Worm (Caenorhabditis elegans) whole organism, L2 larva: ENCODE data around the gene srw-22.
"Not testable (repeated sequence)": the region's sequence is repeated elsewhere in the genome, so short reads cannot be mapped to it uniquely, and the experiment has no call there.

Source experiments
- C34F6.9 ChIP-seq: fragments of 150-350 bp; optimal IDR thresholded peaks from 2 replicates; lab custom pipeline; 2014; ENCODE audit warnings: missing biosample characterization, missing genetic modification characterization
- F13H6.1 ChIP-seq: sonication (generic microtip); optimal IDR thresholded peaks from 2 replicates; lab custom pipeline; 2016; ENCODE audit warnings: missing genetic modification characterization, missing compliant biosample characterization
- R02D3.7 ChIP-seq: fragments of 150-350 bp; optimal IDR thresholded peaks from 2 replicates; lab custom pipeline; 2014; ENCODE audit warnings: missing biosample characterization, missing genetic modification characterization
- Y55F3AM.14 ChIP-seq: fragments of 200-800 bp; sonication (Bioruptor generic); optimal IDR thresholded peaks from 2 replicates; lab custom pipeline; 2018; ENCODE audit warnings: mild to moderate bottlenecking, missing genetic modification characterization, missing compliant biosample characterization
- alr-1 ChIP-seq: fragments of 150-350 bp; optimal IDR thresholded peaks from 2 replicates; lab custom pipeline; 2014; ENCODE audit warnings: missing biosample characterization, missing genetic modification characterization
- aly-2 ChIP-seq: fragments of 150-350 bp; optimal IDR thresholded peaks from 2 replicates; lab custom pipeline; 2014; ENCODE audit warnings: missing biosample characterization, missing genetic modification characterization
- ama-1 ChIP-seq: fragments of 150-350 bp; optimal IDR thresholded peaks from 2 replicates; lab custom pipeline; 2018; ENCODE audit warnings: inconsistent platforms
- blmp-1 ChIP-seq: sonication (generic microtip); optimal IDR thresholded peaks from 2 replicates; lab custom pipeline; 2017; ENCODE audit warnings: missing genetic modification characterization, mild to moderate bottlenecking, missing compliant biosample characterization, antibody characterized with exemption, moderate library complexity; ENCODE audit not compliant: insufficient read depth
- ceh-16 ChIP-seq: fragments of 150-350 bp; optimal IDR thresholded peaks from 2 replicates; lab custom pipeline; 2014; ENCODE audit warnings: missing biosample characterization, missing genetic modification characterization
- ceh-82 ChIP-seq: fragments of 150-350 bp; optimal IDR thresholded peaks from 2 replicates; lab custom pipeline; 2014; ENCODE audit warnings: missing biosample characterization, missing genetic modification characterization
- crh-2 ChIP-seq: sonication (generic microtip); optimal IDR thresholded peaks from 2 replicates; lab custom pipeline; 2017; ENCODE audit warnings: missing biosample characterization, missing genetic modification characterization
- dmd-4 ChIP-seq: sonication (generic microtip); optimal IDR thresholded peaks from 2 replicates; lab custom pipeline; 2017; ENCODE audit warnings: missing biosample characterization, missing genetic modification characterization
- egl-27 ChIP-seq: sonication (generic microtip); optimal IDR thresholded peaks from 3 replicates; lab custom pipeline; 2017; ENCODE audit warnings: missing biosample characterization, missing genetic modification reagents, missing genetic modification characterization
- elt-1 ChIP-seq: fragments of 150-350 bp; optimal IDR thresholded peaks from 2 replicates; lab custom pipeline; 2014; ENCODE audit warnings: missing biosample characterization, missing genetic modification characterization
- elt-3 ChIP-seq: sonication (generic microtip); optimal IDR thresholded peaks from 2 replicates; lab custom pipeline; 2017; ENCODE audit warnings: missing biosample characterization, missing genetic modification characterization
- gmeb-1 ChIP-seq: fragments of 150-350 bp; optimal IDR thresholded peaks from 2 replicates; lab custom pipeline; 2014; ENCODE audit warnings: missing biosample characterization, missing genetic modification characterization
- lin-13 ChIP-seq: fragments of 150-350 bp; optimal IDR thresholded peaks from 2 replicates; lab custom pipeline; 2014; ENCODE audit warnings: missing biosample characterization, missing genetic modification reagents, missing genetic modification characterization
- lsy-2 ChIP-seq, 2 experiments: fragments of 150-350 bp in 1 of 2; sonication (generic microtip) in 1 of 2; optimal IDR thresholded peaks; 2 replicates each; lab custom pipeline; 2014 to 2017; ENCODE audit warnings: missing biosample characterization in 2 of 2, missing genetic modification characterization in 2 of 2
- mbf-1 ChIP-seq: sonication (generic microtip); optimal IDR thresholded peaks from 2 replicates; lab custom pipeline; 2017; ENCODE audit warnings: missing biosample characterization, missing genetic modification characterization
- mdl-1 ChIP-seq, 2 experiments: fragments of 150-350 bp in 1 of 2; sonication (generic microtip) in 1 of 2; optimal IDR thresholded peaks; 2 replicates each; lab custom pipeline; 2017; ENCODE audit warnings: missing biosample characterization in 2 of 2, missing genetic modification characterization in 2 of 2
- nhr-10 ChIP-seq: sonication (generic microtip); optimal IDR thresholded peaks from 2 replicates; lab custom pipeline; 2017; ENCODE audit warnings: missing biosample characterization, missing genetic modification characterization
- nhr-11 ChIP-seq: fragments of 150-350 bp; optimal IDR thresholded peaks from 2 replicates; lab custom pipeline; 2014; ENCODE audit warnings: missing biosample characterization, missing genetic modification characterization
- nhr-12 ChIP-seq: fragments of 150-350 bp; optimal IDR thresholded peaks from 2 replicates; lab custom pipeline; 2014; ENCODE audit warnings: missing biosample characterization, missing genetic modification characterization
- nhr-129 ChIP-seq: fragments of 150-350 bp; optimal IDR thresholded peaks from 2 replicates; lab custom pipeline; 2014; ENCODE audit warnings: missing biosample characterization, missing genetic modification characterization
- nhr-21 ChIP-seq: fragments of 150-350 bp; optimal IDR thresholded peaks from 2 replicates; lab custom pipeline; 2014; ENCODE audit warnings: missing biosample characterization, missing genetic modification characterization
- nhr-23 ChIP-seq: fragments of 150-350 bp; optimal IDR thresholded peaks from 2 replicates; lab custom pipeline; 2014; ENCODE audit warnings: missing biosample characterization, missing genetic modification reagents, missing genetic modification characterization
- nhr-237 ChIP-seq: fragments of 150-350 bp; optimal IDR thresholded peaks from 2 replicates; lab custom pipeline; 2014; ENCODE audit warnings: missing biosample characterization, missing genetic modification characterization
- nhr-25 ChIP-seq: fragments of 150-350 bp; sonication (generic microtip); optimal IDR thresholded peaks from 3 replicates; lab custom pipeline; 2014; ENCODE audit warnings: missing biosample characterization, missing genetic modification characterization
- nhr-6 ChIP-seq: fragments of 150-350 bp; optimal IDR thresholded peaks from 2 replicates; lab custom pipeline; 2014; ENCODE audit warnings: missing biosample characterization, missing genetic modification characterization
- skn-1 ChIP-seq: sonication (generic microtip); optimal IDR thresholded peaks from 2 replicates; lab custom pipeline; 2017; ENCODE audit warnings: missing biosample characterization, missing genetic modification characterization
- sma-9 ChIP-seq, 2 experiments: fragments of 150-350 bp in 1 of 2; sonication (generic microtip) in 1 of 2; optimal IDR thresholded peaks; 2 replicates each; lab custom pipeline; 2014 to 2016; ENCODE audit warnings: missing genetic modification characterization in 2 of 2, mild to moderate bottlenecking in 1 of 2, missing biosample characterization in 1 of 2, missing compliant biosample characterization in 1 of 2, missing genetic modification reagents in 1 of 2, moderate library complexity in 1 of 2
- unc-55 ChIP-seq: fragments of 150-350 bp; sonication (generic microtip); optimal IDR thresholded peaks from 3 replicates; lab custom pipeline; 2014; ENCODE audit warnings: missing biosample characterization, missing genetic modification reagents, missing genetic modification characterization
- unc-62 ChIP-seq: fragments of 150-350 bp; optimal IDR thresholded peaks from 2 replicates; lab custom pipeline; 2014; ENCODE audit warnings: missing biosample characterization, missing genetic modification reagents, missing genetic modification characterization
- ztf-1 ChIP-seq: fragments of 200-800 bp; sonication (Bioruptor generic); conservative IDR thresholded peaks from 2 replicates; pipeline ENCODE4 v1.3.6; 2022; ENCODE audit warnings: missing genetic modification characterization, missing compliant biosample characterization

Gene srw-22

ce11 chrV:15244456-15244855 lies 23.9 kb upstream of the srw-22 start, which contains the start of gene kin-30:
Gene kin-30, plus strand, starts transcription at chrV:15244756.
- TF ChIP-seq mdl-1 (tag; optimal IDR thresholded peaks at IDR 0.05; lab: Kevin White, UChicago): no peak
- no peak for TF ChIP-seq elt-1 (tag; lab: Kevin White, UChicago)
- TF ChIP-seq mbf-1 (tag; lab: Kevin White, UChicago): no peak
- no peak for TF ChIP-seq aly-2
- TF ChIP-seq crh-2: no peak
- TF ChIP-seq nhr-25 (tag; lab: Kevin White, UChicago): no peak
- no peak for TF ChIP-seq nhr-21 (tag; lab: Kevin White, UChicago)
- no peak for TF ChIP-seq skn-1
- no peak for TF ChIP-seq lsy-2 (tag; optimal IDR thresholded peaks at IDR 0.05; lab: Kevin White, UChicago)
- no peak for TF ChIP-seq egl-27
- no peak for TF ChIP-seq blmp-1 (tag; lab: Kevin White, UChicago)
- no peak for TF ChIP-seq alr-1 (tag; lab: Kevin White, UChicago)
- TF ChIP-seq gmeb-1 (tag; lab: Kevin White, UChicago): no peak
- no peak for TF ChIP-seq ceh-82 (tag; lab: Kevin White, UChicago)
- no peak for TF ChIP-seq nhr-11 (tag; lab: Kevin White, UChicago)
- TF ChIP-seq elt-3 (tag; lab: Kevin White, UChicago): no peak
- TF ChIP-seq sma-9 (GFP tag; optimal IDR thresholded peaks at IDR 0.05; lab: Kevin White, UChicago): no peak
- TF ChIP-seq sma-9 (tag; optimal IDR thresholded peaks at IDR 0.05; lab: Kevin White, UChicago): no peak
- no peak for TF ChIP-seq ceh-16 (tag; lab: Kevin White, UChicago)
- no peak for TF ChIP-seq F13H6.1
- TF ChIP-seq, all 48 proteins: peak for 0

ce11 chrV:15250304-15250703 lies 18.1 kb upstream of the srw-22 start, which contains the start of gene srd-28:
Gene srd-28, plus strand, starts transcription at chrV:15250604.
- not testable (repeated sequence) for TF ChIP-seq nhr-11, elt-3, nhr-23 (tag; lab: Kevin White, UChicago)
- TF ChIP-seq, all 48 proteins: peak for 0; not testable (repeated sequence) for 48

- TF ChIP-seq dmd-4 (tag; lab: Kevin White, UChicago) (no peak), R02D3.7 (tag; lab: Kevin White, UChicago) (no peak), crh-2 (no peak), elt-1 (tag; lab: Kevin White, UChicago) (no peak), lsy-2 (tag; optimal IDR thresholded peaks at IDR 0.05; lab: Kevin White, UChicago) (no peak), skn-1 (no peak), sma-9 (GFP tag; optimal IDR thresholded peaks at IDR 0.05; lab: Kevin White, UChicago) (no peak), sma-9 (tag; optimal IDR thresholded peaks at IDR 0.05; lab: Kevin White, UChicago) (no peak), blmp-1 (tag; lab: Kevin White, UChicago) (no peak), alr-1 (tag; lab: Kevin White, UChicago) (no peak), ama-1 (lab: Kevin White, UChicago) (no peak), nhr-6 (tag; lab: Kevin White, UChicago) (no peak), nhr-11 (tag; lab: Kevin White, UChicago) (no peak), ceh-82 (tag; lab: Kevin White, UChicago) (no peak), ceh-16 (tag; lab: Kevin White, UChicago) (no peak), nhr-237 (no peak), nhr-10 (tag; lab: Kevin White, UChicago) (no peak), nhr-12 (no peak), unc-62 (GFP tag; lab: Kevin White, UChicago) (no peak), Y55F3AM.14 (GFP tag; lab: Kevin White, UChicago) (no peak), C34F6.9 (tag; lab: Kevin White, UChicago) (no peak)
Measured at ce11 chrV:15252082-15252481, 16.3 kb upstream of the srw-22 start, which contains the start of gene srbc-76. Gene srbc-76, plus strand, starts transcription at chrV:15252382.

DNA sequence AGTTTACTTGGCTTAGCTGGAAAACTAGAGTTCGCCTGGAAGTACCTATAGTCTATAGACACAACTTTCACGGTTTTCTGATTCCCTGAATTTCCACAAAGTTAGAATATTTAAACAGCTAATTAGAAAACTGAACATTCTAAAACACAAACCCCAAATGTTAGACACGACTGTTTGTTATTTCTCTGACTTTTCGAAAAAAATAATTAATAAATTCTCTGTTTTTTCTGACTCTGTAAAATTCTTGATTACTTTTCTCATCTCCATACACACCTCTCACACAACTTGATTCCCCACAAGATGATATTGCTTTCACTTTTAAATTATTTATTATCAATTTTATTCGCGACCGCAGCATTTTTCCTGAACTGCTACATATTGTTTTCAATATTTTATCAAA lies 14.9 kb upstream of the srw-22 start, which contains the start of gene srbc-75:
Gene srbc-75, plus strand, starts transcription at position 301 of the 400 bp plus-strand sequence.
- no peak for TF ChIP-seq ama-1 (lab: Kevin White, UChicago)
- no peak for TF ChIP-seq mdl-1 (tag; optimal IDR thresholded peaks at IDR 0.05; lab: Kevin White, UChicago)
- no peak for TF ChIP-seq ztf-1 (GFP tag; lab: Robert Waterston, UW)

DNA sequence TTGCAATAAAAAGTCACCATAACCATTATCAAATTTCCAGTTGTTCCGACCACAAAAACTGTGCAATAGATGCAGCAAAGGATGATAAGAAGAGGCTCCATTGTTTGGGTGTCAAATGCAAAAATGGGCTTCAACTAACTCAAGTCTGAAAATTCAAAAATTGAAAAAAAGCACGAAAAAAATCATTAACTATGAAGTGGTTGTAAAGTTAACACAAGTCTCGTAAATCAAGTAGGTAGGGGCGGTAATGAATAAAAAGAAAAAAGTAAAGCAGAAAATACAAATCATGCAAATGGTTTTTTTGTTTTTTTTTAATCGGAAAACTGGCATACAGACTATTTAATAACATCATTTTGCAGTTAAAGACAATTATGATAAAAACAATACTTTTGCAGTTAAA lies 11.7 kb upstream of the srw-22 start, which contains the start of gene srsx-39:
Gene srsx-39, minus strand, starts transcription at position 101 of the 400 bp plus-strand sequence.
- not testable (repeated sequence) for TF ChIP-seq nhr-129 (tag; lab: Kevin White, UChicago); unc-55 (GFP tag; lab: Kevin White, UChicago); lin-13 (GFP tag; lab: Kevin White, UChicago)
